Worm (Caenorhabditis elegans): ENCODE measurements around the gene srv-10.

srv-10 gene

DNA sequence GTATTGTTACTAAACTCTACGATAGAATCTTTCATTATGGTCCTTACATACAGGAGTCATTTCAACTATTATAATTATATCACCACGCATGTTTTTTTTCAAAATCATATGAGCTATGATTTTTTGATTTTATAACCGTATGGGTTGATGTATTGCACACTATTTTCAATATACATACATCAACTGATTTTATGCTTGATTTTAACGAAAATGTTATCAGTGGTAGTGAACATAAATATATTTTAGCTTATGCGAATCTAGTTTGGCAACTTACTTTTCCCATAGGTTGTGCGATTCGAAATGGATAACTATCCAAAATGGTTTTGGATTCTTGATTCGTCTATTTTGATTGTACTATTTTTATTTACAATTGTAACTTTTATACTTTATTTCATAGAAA is at the start of gene srv-10:
Gene srv-10 (plus strand): TSS at position 301 of the 400 bp plus-strand sequence.
- TF ChIP-seq lin-13 (GFP tag; optimal IDR thresholded peaks at IDR 0.05) (no peak), elt-3 (tag; optimal IDR thresholded peaks at IDR 0.05) (no peak), lir-3 (tag; optimal IDR thresholded peaks at IDR 0.05; ENCODE audit: poor library complexity) (no peak), vab-15 (tag; optimal IDR thresholded peaks at IDR 0.05) (no peak)

DNA sequence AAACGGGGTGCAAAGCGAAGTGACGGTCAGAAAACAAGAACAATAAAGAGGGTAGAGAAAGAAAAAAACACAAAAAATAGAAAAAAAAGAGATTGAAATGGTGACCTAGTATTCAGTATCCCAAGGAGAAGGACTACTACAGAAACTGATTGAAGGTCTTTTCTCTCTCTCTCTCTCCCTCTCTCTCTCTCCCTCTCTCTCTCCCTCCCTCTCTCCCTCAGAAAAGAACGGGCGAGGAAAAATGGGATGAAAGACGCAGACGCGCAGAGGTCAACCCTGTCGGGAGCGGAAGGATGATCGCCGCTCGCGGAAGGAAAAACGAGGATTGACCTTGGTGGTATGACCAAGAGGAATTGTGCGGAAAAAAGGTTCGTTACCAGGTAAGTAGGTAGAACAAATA is 49.2 kb upstream of the srv-10 start:
- TF ChIP-seq sup-37 (GFP tag; optimal IDR thresholded peaks at IDR 0.05) (no peak), snpc-4 (tag; optimal IDR thresholded peaks at IDR 0.05) (no peak), rnt-1 (tag; optimal IDR thresholded peaks at IDR 0.05) (peak; percentile 48), tbx-2 (tag; optimal IDR thresholded peaks at IDR 0.05) (no peak), nhr-71 (tag; optimal IDR thresholded peaks at IDR 0.05) (peak; percentile 56), ztf-11 (tag; optimal IDR thresholded peaks at IDR 0.05) (no peak), efl-1 (optimal IDR thresholded peaks at IDR 0.05) (peak; percentile 19 to 32), efl-1 (GFP tag; optimal IDR thresholded peaks at IDR 0.05 in 1 of 2) (peak in 1 of 2 experiments; percentile 50), lin-13 (GFP tag; optimal IDR thresholded peaks at IDR 0.05) (peak; percentile 14), irx-1 (tag; optimal IDR thresholded peaks at IDR 0.05) (no peak), aha-1 (tag; optimal IDR thresholded peaks at IDR 0.05) (no peak), ceh-8 (GFP tag; optimal IDR thresholded peaks at IDR 0.05) (no peak), ces-1 (GFP tag; optimal IDR thresholded peaks at IDR 0.05) (no peak), grh-1 (GFP tag; IDR thresholded peaks at IDR 0.05) (peak; percentile 94), lin-39 (tag; optimal IDR thresholded peaks at IDR 0.05) (no peak), C34B4.2 (tag; optimal IDR thresholded peaks at IDR 0.05) (no peak), nhr-20 (tag; optimal IDR thresholded peaks at IDR 0.05) (peak; percentile 46), ama-1 (optimal IDR thresholded peaks at IDR 0.05) (no peak), nhr-84 (tag; optimal IDR thresholded peaks at IDR 0.05) (no peak), mab-9 (GFP tag; IDR thresholded peaks at IDR 0.05) (no peak), lin-35 (GFP tag; optimal IDR thresholded peaks at IDR 0.05) (peak; percentile 17 to 24), unc-86 (tag; optimal IDR thresholded peaks at IDR 0.05) (no peak), vab-15 (tag; optimal IDR thresholded peaks at IDR 0.05) (no peak), pqm-1 (tag; optimal IDR thresholded peaks at IDR 0.05) (no peak), fkh-8 (tag; optimal IDR thresholded peaks at IDR 0.05) (no peak), tlp-1 (tag; optimal IDR thresholded peaks at IDR 0.05) (no peak), mdl-1 (tag; optimal IDR thresholded peaks at IDR 0.05) (no peak), xbp-1 (tag; optimal IDR thresholded peaks at IDR 0.05) (no peak), snu-23 (GFP tag; optimal IDR thresholded peaks at IDR 0.05) (peak; percentile 31), fos-1 (tag; optimal IDR thresholded peaks at IDR 0.05) (no peak), F16B12.6 (tag; optimal IDR thresholded peaks at IDR 0.05) (no peak), Y116A8C.19 (tag; optimal IDR thresholded peaks at IDR 0.05; ENCODE audit: borderline replicate concordance) (no peak), lir-3 (tag; optimal IDR thresholded peaks at IDR 0.05; ENCODE audit: poor library complexity) (no peak), C16A3.4 (tag; optimal IDR thresholded peaks at IDR 0.05) (peak; percentile 23), pag-3 (tag; optimal IDR thresholded peaks at IDR 0.05; ENCODE audit: borderline replicate concordance, insufficient read depth) (no peak), lsy-2 (tag; optimal IDR thresholded peaks at IDR 0.05) (peak; percentile 31 to 61), mep-1 (tag; optimal IDR thresholded peaks at IDR 0.05) (peak; percentile 61), nhr-85 (tag) (peak; percentile 97), ceh-82 (tag; optimal IDR thresholded peaks at IDR 0.05) (peak in 2 of 3 experiments; percentile 13 to 26), elt-3 (tag; optimal IDR thresholded peaks at IDR 0.05) (no peak), fkh-4 (tag; optimal IDR thresholded peaks at IDR 0.05; ENCODE audit: borderline replicate concordance) (no peak), zip-4 (GFP tag; optimal IDR thresholded peaks at IDR 0.05) (no peak), mef-2 (tag; optimal IDR thresholded peaks at IDR 0.05) (no peak), egl-13 (tag; optimal IDR thresholded peaks at IDR 0.05) (no peak), aly-2 (tag; optimal IDR thresholded peaks at IDR 0.05) (no peak), unc-130 (tag; optimal IDR thresholded peaks at IDR 0.05) (no peak), unc-98 (GFP tag; IDR thresholded peaks at IDR 0.05) (no peak), nhr-47 (tag; optimal IDR thresholded peaks at IDR 0.05) (peak; percentile 18), ets-5 (GFP tag; IDR thresholded peaks at IDR 0.05) (no peak), skn-1 (tag; optimal IDR thresholded peaks at IDR 0.05) (no peak), nhr-28 (tag; optimal IDR thresholded peaks at IDR 0.05) (no peak), ztf-4 (tag; optimal IDR thresholded peaks at IDR 0.05) (peak; percentile 42)

Data from whole organism, L1 larva.